Worm (Caenorhabditis elegans) whole organism, late embryonic: ENCODE measurements around the gene C49F5.3.
A peak's percentile ranks its signal among the peaks of the same experiment; 100 is the strongest.

Source experiments
- C38D4.7 ChIP-seq: fragments of 200-800 bp; sonication (Bioruptor generic); optimal IDR thresholded peaks from 2 replicates; lab custom pipeline; 2018; ENCODE audit warnings: mild to moderate bottlenecking, missing genetic modification characterization, moderate library complexity, missing compliant biosample characterization
- F13H6.1 ChIP-seq: sonication (generic microtip); optimal IDR thresholded peaks from 2 replicates; lab custom pipeline; 2016; ENCODE audit warnings: missing genetic modification characterization, missing compliant biosample characterization
- K02D7.2 ChIP-seq: sonication (generic microtip); optimal IDR thresholded peaks from 2 replicates; lab custom pipeline; 2017; ENCODE audit warnings: mild to moderate bottlenecking, missing genetic modification characterization, missing compliant biosample characterization
- Y22D7AL.16 ChIP-seq: sonication (generic microtip); optimal IDR thresholded peaks from 2 replicates; lab custom pipeline; 2016; ENCODE audit warnings: missing genetic modification characterization, missing compliant biosample characterization
- ceh-14 ChIP-seq: sonication (generic microtip); optimal IDR thresholded peaks from 2 replicates; lab custom pipeline; 2016; ENCODE audit warnings: missing genotype, missing genetic modification characterization, missing compliant biosample characterization
- ceh-19 ChIP-seq: fragments of 200-800 bp; sonication (Bioruptor generic); optimal IDR thresholded peaks from 2 replicates; lab custom pipeline; 2018; ENCODE audit warnings: mild to moderate bottlenecking, missing genetic modification characterization, missing compliant biosample characterization
- ceh-34 ChIP-seq: sonication (generic microtip); optimal IDR thresholded peaks from 2 replicates; lab custom pipeline; 2016; ENCODE audit warnings: mild to moderate bottlenecking, missing genetic modification characterization, missing compliant biosample characterization
- ceh-45 ChIP-seq: fragments of 200-800 bp; sonication (Bioruptor generic); IDR thresholded peaks from 2 replicates; pipeline ENCODE4 v1.3.6; 2022; ENCODE audit warnings: missing genetic modification reagents, missing genetic modification characterization, missing compliant biosample characterization
- ceh-6 ChIP-seq: fragments of 200-800 bp; sonication (Bioruptor generic); optimal IDR thresholded peaks from 2 replicates; lab custom pipeline; 2018; ENCODE audit warnings: mild to moderate bottlenecking, missing genetic modification characterization, missing compliant biosample characterization
- ceh-9 ChIP-seq: sonication (generic microtip); optimal IDR thresholded peaks from 2 replicates; lab custom pipeline; 2016; ENCODE audit warnings: mild to moderate bottlenecking, missing genetic modification characterization, inconsistent platforms, missing compliant biosample characterization
- che-1 ChIP-seq: sonication (generic microtip); optimal IDR thresholded peaks from 2 replicates; lab custom pipeline; 2016; ENCODE audit warnings: mild to moderate bottlenecking, missing genetic modification characterization, missing compliant biosample characterization
- elt-4 ChIP-seq: sonication (generic microtip); optimal IDR thresholded peaks from 2 replicates; lab custom pipeline; 2016; ENCODE audit warnings: missing genetic modification characterization, missing compliant biosample characterization
- fkh-6 ChIP-seq: sonication (generic microtip); optimal IDR thresholded peaks from 2 replicates; lab custom pipeline; 2016; ENCODE audit warnings: missing genetic modification characterization, missing compliant biosample characterization
- hlh-13 ChIP-seq: fragments of 200-800 bp; sonication (Bioruptor generic); optimal IDR thresholded peaks from 2 replicates; lab custom pipeline; 2018; ENCODE audit warnings: mild to moderate bottlenecking, missing genetic modification characterization, missing compliant biosample characterization
- hlh-30 ChIP-seq: sonication (generic microtip); optimal IDR thresholded peaks from 2 replicates; lab custom pipeline; 2017; ENCODE audit warnings: antibody characterized with exemption, missing genetic modification characterization, missing compliant biosample characterization; ENCODE audit not compliant: insufficient read depth
- lin-11 ChIP-seq: fragments of 200-800 bp; sonication (Bioruptor generic); optimal IDR thresholded peaks from 2 replicates; lab custom pipeline; 2018; ENCODE audit warnings: mild to moderate bottlenecking, missing genetic modification characterization, missing compliant biosample characterization
- nfya-1 ChIP-seq: sonication (generic microtip); optimal IDR thresholded peaks from 2 replicates; lab custom pipeline; 2017; ENCODE audit warnings: missing genetic modification characterization, mild to moderate bottlenecking, missing compliant biosample characterization, antibody characterized with exemption, moderate library complexity
- odd-2 ChIP-seq: sonication (generic microtip); optimal IDR thresholded peaks from 2 replicates; lab custom pipeline; 2017; ENCODE audit warnings: antibody characterized with exemption, mild to moderate bottlenecking, missing genetic modification characterization, missing compliant biosample characterization
- pag-3 ChIP-seq: sonication (generic microtip); optimal IDR thresholded peaks from 2 replicates; lab custom pipeline; 2016; ENCODE audit warnings: missing compliant biosample characterization, missing genetic modification characterization, borderline replicate concordance
- pqm-1 ChIP-seq: sonication (generic microtip); optimal IDR thresholded peaks from 2 replicates; lab custom pipeline; 2016; ENCODE audit warnings: missing genetic modification characterization, missing compliant biosample characterization
- sox-2 ChIP-seq: fragments of 200-800 bp; sonication (Bioruptor generic); IDR thresholded peaks from 2 replicates; pipeline ENCODE4 v1.3.6; 2022; ENCODE audit warnings: missing genetic modification reagents, missing genetic modification characterization, missing compliant biosample characterization
- sox-4 ChIP-seq: sonication (generic microtip); optimal IDR thresholded peaks from 2 replicates; lab custom pipeline; 2017; ENCODE audit warnings: mild to moderate bottlenecking, missing genetic modification characterization, inconsistent platforms, missing compliant biosample characterization
- tbx-2 ChIP-seq: sonication (generic microtip); optimal IDR thresholded peaks from 2 replicates; lab custom pipeline; 2016; ENCODE audit warnings: missing genetic modification characterization, missing compliant biosample characterization
- ttx-3 ChIP-seq: sonication (generic microtip); optimal IDR thresholded peaks from 2 replicates; lab custom pipeline; 2016; ENCODE audit warnings: missing genetic modification reagents, missing genetic modification characterization, missing compliant biosample characterization
- unc-3 ChIP-seq, 2 experiments: fragments of 200-800 bp in 1 of 2; sonication (Bioruptor generic) in 1 of 2; sonication (generic microtip) in 1 of 2; conservative IDR thresholded peaks in 1 of 2; optimal IDR thresholded peaks in 1 of 2; 2 replicates each; pipeline versions ENCODE4 v1.3.6 to Lab custom; 2016 to 2022; ENCODE audit warnings: missing compliant biosample characterization in 2 of 2, missing genetic modification characterization in 2 of 2, missing genetic modification reagents in 1 of 2
- unc-42 ChIP-seq: sonication (generic microtip); optimal IDR thresholded peaks from 2 replicates; lab custom pipeline; 2016; ENCODE audit warnings: missing genotype, missing genetic modification characterization, missing compliant biosample characterization
- unc-55 ChIP-seq: sonication (generic microtip); optimal IDR thresholded peaks from 2 replicates; lab custom pipeline; 2017; ENCODE audit warnings: missing biosample characterization, missing genetic modification reagents, missing genetic modification characterization

Gene C49F5.3

DNA sequence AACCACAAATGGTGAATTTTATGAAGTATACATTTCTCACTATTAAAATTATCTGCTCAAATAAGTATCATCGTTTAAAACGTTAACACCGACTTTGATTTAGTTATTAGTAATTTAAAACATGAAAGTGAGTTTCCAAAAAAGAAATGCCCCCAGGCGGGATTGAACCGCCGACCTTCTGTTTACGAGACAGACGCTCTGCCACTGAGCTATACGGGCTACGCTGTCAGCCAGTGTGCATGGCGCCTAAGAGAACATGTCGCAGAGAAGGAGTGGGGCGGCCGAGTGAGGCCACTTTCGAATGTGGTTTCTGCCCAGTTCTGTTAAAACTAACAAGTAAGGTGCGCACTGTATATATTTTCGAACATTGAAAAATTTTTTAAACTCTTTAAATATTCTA, 48.5 kb downstream of the C49F5.3 start (continued):
- no peak for TF ChIP-seq ceh-45 (GFP tag; lab: Robert Waterston, UW)
- TF ChIP-seq pag-3 (tag; lab: Kevin White, UChicago) = no peak
- TF ChIP-seq lin-11 (tag; lab: Kevin White, UChicago) = peak; percentile 44
- peak; percentile 67 for TF ChIP-seq ceh-6 (GFP tag; lab: Kevin White, UChicago)
- TF ChIP-seq odd-2 (tag; lab: Kevin White, UChicago) = no peak
- peak; percentile 67; the same call in 1 of the 2 replicates for TF ChIP-seq unc-3 (GFP tag; conservative IDR thresholded peaks at IDR 0.05; lab: Robert Waterston, UW)
- peak; percentile 55 for TF ChIP-seq unc-3 (tag; optimal IDR thresholded peaks at IDR 0.05; lab: Kevin White, UChicago)
- TF ChIP-seq elt-4 (tag; lab: Kevin White, UChicago) = no peak
- peak; percentile 29 for TF ChIP-seq fkh-6 (tag; lab: Kevin White, UChicago)
- peak; percentile 73 for TF ChIP-seq ceh-34
- peak; percentile 67 for TF ChIP-seq C38D4.7 (GFP tag; lab: Kevin White, UChicago)
- TF ChIP-seq F13H6.1 (tag; lab: Kevin White, UChicago) = no peak
- TF ChIP-seq tbx-2 = peak; percentile 54
- no peak for TF ChIP-seq unc-55 (GFP tag; lab: Kevin White, UChicago)
- TF ChIP-seq unc-42 (tag; lab: Kevin White, UChicago) = peak; percentile 25
- no peak for TF ChIP-seq ceh-9
- no peak for TF ChIP-seq hlh-13 (GFP tag; lab: Kevin White, UChicago)
- TF ChIP-seq ceh-19 = peak; percentile 60
- TF ChIP-seq sox-2 (GFP tag; lab: Robert Waterston, UW) = peak; percentile 33; the same call in 1 of the 2 replicates
- no peak for TF ChIP-seq nfya-1
- TF ChIP-seq pqm-1 (tag; lab: Kevin White, UChicago) = no peak
- peak; percentile 27 for TF ChIP-seq ceh-14 (tag; lab: Kevin White, UChicago)
- peak; percentile 1 for TF ChIP-seq ttx-3
- peak; percentile 64 for TF ChIP-seq sox-4 (tag; lab: Kevin White, UChicago)
- peak; percentile 17 for TF ChIP-seq Y22D7AL.16
- peak; percentile 72 for TF ChIP-seq che-1 (tag; lab: Kevin White, UChicago)

DNA sequence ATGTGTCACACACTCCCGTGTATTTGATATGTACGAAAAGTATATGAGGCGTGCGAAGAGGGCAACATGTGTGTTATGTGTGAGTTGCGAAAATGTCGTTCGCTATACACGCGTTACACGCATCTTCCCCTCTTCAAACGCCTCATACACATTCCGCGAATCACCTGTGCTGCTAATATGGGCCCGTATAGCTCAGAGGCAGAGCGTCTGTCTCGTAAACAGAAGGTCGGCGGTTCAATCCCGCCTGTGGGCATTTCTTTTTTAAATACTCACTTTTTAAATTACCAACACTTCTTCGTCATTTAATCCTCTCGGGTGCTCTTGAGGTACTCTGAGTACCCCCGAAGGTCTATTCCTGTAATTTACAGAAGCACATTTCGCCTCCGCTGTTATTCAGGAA, 49.9 kb downstream of the C49F5.3 start:
- TF ChIP-seq K02D7.2 (tag; lab: Kevin White, UChicago) (no peak), hlh-30 (tag; lab: Kevin White, UChicago) (no peak), nfya-1 (peak; percentile 47)
- TF ChIP-seq, all 69 proteins: peak for 1
